Fruit fly (Drosophila melanogaster): ENCODE results near the gene CG2233.

CG2233 gene

DNA sequence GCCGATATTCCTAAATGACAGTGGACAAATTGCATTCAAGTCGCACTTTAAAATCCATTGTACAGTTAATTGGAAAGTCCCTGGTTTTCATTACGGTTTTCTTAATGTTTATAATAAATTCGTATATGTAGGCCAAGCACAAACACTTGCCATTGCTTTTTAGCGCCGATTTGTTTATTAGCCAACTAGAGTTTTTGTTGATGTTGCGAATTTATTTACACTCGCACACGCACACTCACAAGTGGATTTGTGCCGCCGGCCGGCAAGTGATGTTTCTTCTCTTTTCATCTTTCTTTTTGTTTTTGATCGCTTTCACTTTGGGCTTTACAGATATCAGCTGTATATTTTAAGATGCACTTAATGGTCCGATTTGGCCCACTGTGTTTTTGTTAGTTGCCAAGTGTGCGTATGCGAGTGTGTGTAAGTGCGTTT is 20.0 kb upstream of the CG2233 start (continued):
- TF ChIP-seq CG4617 (GFP tag; optimal IDR thresholded peaks at IDR 0.05; ENCODE audit: borderline replicate concordance): peak; percentile 29
- TF ChIP-seq CG31388 (GFP tag; optimal IDR thresholded peaks at IDR 0.05): no peak
- no peak for TF ChIP-seq corto (GFP tag; optimal IDR thresholded peaks at IDR 0.05)
- peak; percentile 76 for TF ChIP-seq CG9727 (GFP tag; optimal IDR thresholded peaks at IDR 0.05)
- TF ChIP-seq fu2 (GFP tag; optimal IDR thresholded peaks at IDR 0.05): peak; percentile 73
- no peak for TF ChIP-seq CG7928 (GFP tag; optimal IDR thresholded peaks at IDR 0.05)
- no peak for TF ChIP-seq Dref (GFP tag; IDR thresholded peaks at IDR 0.05)
- no peak for TF ChIP-seq gro (GFP tag; optimal IDR thresholded peaks at IDR 0.05)
- peak; percentile 77 for TF ChIP-seq fd96Cb (tag; optimal IDR thresholded peaks at IDR 0.05)
- TF ChIP-seq CG16779 (GFP tag; IDR thresholded peaks at IDR 0.05): no peak
- peak; percentile 75 for TF ChIP-seq lab (GFP tag; optimal IDR thresholded peaks at IDR 0.05)
- TF ChIP-seq CG10959 (GFP tag; IDR thresholded peaks at IDR 0.05): no peak
- peak; percentile 54 for TF ChIP-seq Hmx (GFP tag; optimal IDR thresholded peaks at IDR 0.05)
- TF ChIP-seq klu (GFP tag; IDR thresholded peaks at IDR 0.05): peak; percentile 24; the same call in 1 of the 2 replicates
- TF ChIP-seq pho (GFP tag; optimal IDR thresholded peaks at IDR 0.05): peak; percentile 78
- no peak for TF ChIP-seq CG2202 (tag; optimal IDR thresholded peaks at IDR 0.05)
- peak; percentile 65 for TF ChIP-seq CG8924 (tag; optimal IDR thresholded peaks at IDR 0.05)
- TF ChIP-seq Bdp1 (GFP tag; optimal IDR thresholded peaks at IDR 0.05): peak; percentile 48
- TF ChIP-seq Asciz (GFP tag; optimal IDR thresholded peaks at IDR 0.05): peak; percentile 58
- TF ChIP-seq bab2 (GFP tag; optimal IDR thresholded peaks at IDR 0.05): peak; percentile 66
- TF ChIP-seq hbn (GFP tag; IDR thresholded peaks at IDR 0.05; ENCODE audit: partially characterized antibody): no peak
- no peak for TF ChIP-seq CG1603 (tag; optimal IDR thresholded peaks at IDR 0.05)
- peak; percentile 57 for TF ChIP-seq dm (GFP tag; optimal IDR thresholded peaks at IDR 0.05)
- TF ChIP-seq D (optimal IDR thresholded peaks at IDR 0.05): no peak
- TF ChIP-seq D (GFP tag; optimal IDR thresholded peaks at IDR 0.05): peak; percentile 78
- peak; percentile 54 for TF ChIP-seq croc (GFP tag; conservative IDR thresholded peaks at IDR 0.05)
- TF ChIP-seq CG5180 (GFP tag; optimal IDR thresholded peaks at IDR 0.05): peak; percentile 61
- peak; percentile 82 for TF ChIP-seq CG15269 (tag; optimal IDR thresholded peaks at IDR 0.05)
- peak; percentile 78; the same call in 2 of the 3 replicates for TF ChIP-seq row (GFP tag; IDR thresholded peaks at IDR 0.05)
- no peak for TF ChIP-seq mld (GFP tag; IDR thresholded peaks at IDR 0.05; ENCODE audit: partially characterized antibody)
- TF ChIP-seq chn (GFP tag; optimal IDR thresholded peaks at IDR 0.05): peak; percentile 30
- TF ChIP-seq Lhr (GFP tag; optimal IDR thresholded peaks at IDR 0.05): no peak
- TF ChIP-seq CG6175 (GFP tag; IDR thresholded peaks at IDR 0.05): 0 out of 3 replicates have a peak, but pooled peaks have one; percentile 41
- no peak for TF ChIP-seq CG4282 (GFP tag; optimal IDR thresholded peaks at IDR 0.05)
- no peak for TF ChIP-seq Gsc (GFP tag; IDR thresholded peaks at IDR 0.05)
- peak; percentile 29 for TF ChIP-seq CG2875 (GFP tag; optimal IDR thresholded peaks at IDR 0.05)
- TF ChIP-seq NFAT (GFP tag; IDR thresholded peaks at IDR 0.05): peak; percentile 42; the same call in 1 of the 2 replicates
- TF ChIP-seq MBD-R2 (GFP tag; IDR thresholded peaks at IDR 0.05): 0 out of 2 replicates have a peak, but pooled peaks have one; percentile 31
- TF ChIP-seq org-1 (GFP tag; optimal IDR thresholded peaks at IDR 0.05): peak; percentile 76
- peak; percentile 86 for TF ChIP-seq CG2678 (tag; optimal IDR thresholded peaks at IDR 0.05)
- TF ChIP-seq amos (GFP tag; IDR thresholded peaks at IDR 0.05; ENCODE audit: partially characterized antibody): no peak
- peak; percentile 44; the same call in 1 of the 2 replicates for TF ChIP-seq CG14014 (GFP tag; IDR thresholded peaks at IDR 0.05)
- 0 out of 2 replicates have a peak, but pooled peaks have one; percentile 40 for TF ChIP-seq CG4730 (GFP tag; IDR thresholded peaks at IDR 0.05)
- peak; percentile 44 for TF ChIP-seq NC2α (GFP tag; optimal IDR thresholded peaks at IDR 0.05)
- peak; percentile 67 for TF ChIP-seq Dip3 (GFP tag; optimal IDR thresholded peaks at IDR 0.05)
- TF ChIP-seq CG7271 (tag; optimal IDR thresholded peaks at IDR 0.05): no peak
- TF ChIP-seq CG11247 (GFP tag; IDR thresholded peaks at IDR 0.05): 0 out of 2 replicates have a peak, but pooled peaks have one; percentile 23
- peak; percentile 97 for TF ChIP-seq Ets65A (GFP tag)
- peak; percentile 34 for TF ChIP-seq Deaf1 (tag; optimal IDR thresholded peaks at IDR 0.05)
- no peak for TF ChIP-seq CG1024 (GFP tag; IDR thresholded peaks at IDR 0.05)
- TF ChIP-seq ken (GFP tag; IDR thresholded peaks at IDR 0.05): no peak

Measured in whole organism, embryonic.